Worm (Caenorhabditis elegans) whole organism, L3 larva: ENCODE results near the gene sams-5.

Experiments used
- ama-1 ChIP-seq: fragments of 150-350 bp; optimal IDR thresholded peaks from 2 replicates; lab custom pipeline; 2018
- ceh-28 ChIP-seq: fragments of 150-350 bp; optimal IDR thresholded peaks from 2 replicates; lab custom pipeline; 2014; ENCODE audit warnings: missing biosample characterization, missing genetic modification reagents, missing genetic modification characterization
- ceh-9 ChIP-seq: sonication (generic microtip); optimal IDR thresholded peaks from 2 replicates; lab custom pipeline; 2018; ENCODE audit warnings: missing biosample characterization, missing genetic modification characterization
- elt-2 ChIP-seq: sonication (generic microtip); optimal IDR thresholded peaks from 2 replicates; lab custom pipeline; 2016; ENCODE audit warnings: missing genetic modification reagents, mild to moderate bottlenecking, missing genetic modification characterization, missing compliant biosample characterization
- fos-1 ChIP-seq: fragments of 150-350 bp; optimal IDR thresholded peaks from 2 replicates; lab custom pipeline; 2014; ENCODE audit warnings: missing biosample characterization, missing genetic modification characterization
- hmg-11 ChIP-seq: sonication (generic microtip); optimal IDR thresholded peaks from 2 replicates; lab custom pipeline; 2016; ENCODE audit warnings: missing genetic modification characterization, missing compliant biosample characterization
- lsy-12 ChIP-seq: sonication (generic microtip); optimal IDR thresholded peaks from 2 replicates; lab custom pipeline; 2016; ENCODE audit warnings: mild to moderate bottlenecking, missing genetic modification characterization, missing compliant biosample characterization
- mdl-1 ChIP-seq: fragments of 150-350 bp; optimal IDR thresholded peaks from 2 replicates; lab custom pipeline; 2014; ENCODE audit warnings: missing biosample characterization, missing genetic modification characterization
- nhr-11 ChIP-seq: fragments of 150-350 bp; optimal IDR thresholded peaks from 2 replicates; lab custom pipeline; 2014; ENCODE audit warnings: missing biosample characterization, missing genetic modification characterization
- nhr-76 ChIP-seq: fragments of 150-350 bp; sonication (generic microtip); optimal IDR thresholded peaks from 5 replicates; lab custom pipeline; 2014; ENCODE audit warnings: missing biosample characterization, missing genetic modification characterization
- pha-4 ChIP-seq: fragments of 150-350 bp; optimal IDR thresholded peaks from 2 replicates; lab custom pipeline; 2014; ENCODE audit warnings: missing biosample characterization, missing genetic modification reagents, missing genetic modification characterization
- sea-2 ChIP-seq: fragments of 150-350 bp; sonication (generic microtip); optimal IDR thresholded peaks from 4 replicates; lab custom pipeline; 2014; ENCODE audit warnings: missing biosample characterization, missing genetic modification reagents, missing genetic modification characterization
- unc-62 ChIP-seq: fragments of 150-350 bp; sonication (generic microtip); optimal IDR thresholded peaks from 4 replicates; lab custom pipeline; 2014; ENCODE audit warnings: missing biosample characterization, missing genetic modification reagents, missing genetic modification characterization
- zag-1 ChIP-seq: fragments of 150-350 bp; optimal IDR thresholded peaks from 2 replicates; lab custom pipeline; 2014; ENCODE audit warnings: missing biosample characterization, missing genetic modification characterization

- no peak for TF ChIP-seq fos-1 (tag; lab: Kevin White, UChicago)
- no peak for TF ChIP-seq ceh-28
- TF ChIP-seq lsy-12 (tag; lab: Kevin White, UChicago) = no peak
- no peak for TF ChIP-seq zag-1 (tag; lab: Kevin White, UChicago)
- no peak for TF ChIP-seq pha-4 (tag; lab: Kevin White, UChicago)
- TF ChIP-seq elt-2 (tag; lab: Kevin White, UChicago) = no peak
- TF ChIP-seq unc-62 (GFP tag; lab: Kevin White, UChicago) = no peak
- TF ChIP-seq nhr-76 (tag; lab: Kevin White, UChicago) = no peak
- TF ChIP-seq mdl-1 (tag; lab: Kevin White, UChicago) = no peak
- no peak for TF ChIP-seq nhr-11 (tag; lab: Kevin White, UChicago)
- no peak for TF ChIP-seq ama-1
- no peak for TF ChIP-seq ceh-9 (tag; lab: Kevin White, UChicago)
- no peak for TF ChIP-seq sea-2 (GFP tag; lab: Kevin White, UChicago)
- TF ChIP-seq hmg-11 (tag; lab: Kevin White, UChicago) = no peak
Measured at ce11 chrIV:6299523-6299922, 20.2 kb upstream of the sams-5 start.
